Fruit fly (Drosophila melanogaster): ENCODE results near the gene RpL13A.

The RpL13A gene

DNA sequence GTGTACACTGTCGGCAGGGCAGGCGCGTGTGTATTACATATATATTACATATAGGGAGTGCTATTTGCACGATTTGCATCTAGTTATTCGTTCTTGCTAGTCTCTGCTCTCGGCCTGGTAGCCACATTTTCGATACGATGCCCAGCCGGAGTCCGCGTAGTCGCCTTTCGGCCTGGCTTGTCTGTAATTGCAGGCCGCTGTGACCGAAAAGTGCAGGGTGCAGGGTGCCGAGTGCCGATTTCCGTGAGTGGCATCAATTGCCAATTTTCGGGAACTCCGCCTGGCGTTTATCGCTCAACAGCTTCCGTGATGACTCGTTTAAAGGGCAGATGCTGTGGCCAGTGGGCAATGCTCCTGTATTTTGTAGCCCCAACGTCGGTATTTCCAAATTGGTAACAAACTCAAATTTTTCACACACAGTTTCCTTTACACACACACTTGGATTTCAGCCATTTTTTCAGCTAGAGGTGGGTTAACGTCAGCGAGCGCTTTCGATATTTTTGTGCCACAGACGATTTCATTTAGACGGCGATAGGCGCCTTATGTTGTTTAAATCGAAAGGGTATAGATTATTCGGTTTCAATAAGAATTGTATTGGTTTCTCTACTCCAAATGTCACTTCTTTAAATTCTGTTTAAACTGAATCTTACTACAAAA is 36.3 kb upstream of the RpL13A start, which contains the start of gene CG2926 (continued):
- TF ChIP-seq CG15479 (GFP tag; optimal IDR thresholded peaks at IDR 0.05) (no peak), Atf6 (GFP tag; IDR thresholded peaks at IDR 0.05) (peak; percentile 58), CG31388 (GFP tag; optimal IDR thresholded peaks at IDR 0.05) (no peak), Sry-δ (GFP tag; optimal IDR thresholded peaks at IDR 0.05) (peak; percentile 96), gcm2 (GFP tag; optimal IDR thresholded peaks at IDR 0.05) (no peak), Hmr (GFP tag; optimal IDR thresholded peaks at IDR 0.05) (no peak), CG15011 (GFP tag; optimal IDR thresholded peaks at IDR 0.05) (no peak), CG32772 (GFP tag; IDR thresholded peaks at IDR 0.05) (no peak), CG10462 (GFP tag; optimal IDR thresholded peaks at IDR 0.05) (no peak), Oli (tag; optimal IDR thresholded peaks at IDR 0.05) (no peak), CG9932 (GFP tag; IDR thresholded peaks at IDR 0.05) (peak; percentile 79), gfzf (GFP tag; optimal IDR thresholded peaks at IDR 0.05) (peak; percentile 26), CG10543 (GFP tag; optimal IDR thresholded peaks at IDR 0.05) (no peak), CG7357 (GFP tag; IDR thresholded peaks at IDR 0.05) (no peak), lilli (GFP tag; optimal IDR thresholded peaks at IDR 0.05) (peak; percentile 69), CG34422 (GFP tag; IDR thresholded peaks at IDR 0.05) (peak; percentile 82; the same call in 2 of the 3 replicates), CG18764 (GFP tag; optimal IDR thresholded peaks at IDR 0.05) (no peak), Hr78 (GFP tag; optimal IDR thresholded peaks at IDR 0.05) (no peak), CG10366 (GFP tag; IDR thresholded peaks at IDR 0.05) (no peak), Dip2 (GFP tag; IDR thresholded peaks at IDR 0.05) (no peak), MBD-R2 (GFP tag; IDR thresholded peaks at IDR 0.05) (peak; percentile 87), Max (GFP tag; optimal IDR thresholded peaks at IDR 0.05) (no peak), pfk (GFP tag; optimal IDR thresholded peaks at IDR 0.05) (no peak), D19A (tag; optimal IDR thresholded peaks at IDR 0.05) (peak; percentile 100), CG3995 (GFP tag; optimal IDR thresholded peaks at IDR 0.05) (peak; percentile 65), jumu (GFP tag; optimal IDR thresholded peaks at IDR 0.05) (no peak), dmrt99B (tag; optimal IDR thresholded peaks at IDR 0.05) (no peak), CG7745 (tag; optimal IDR thresholded peaks at IDR 0.05) (no peak), hkb (optimal IDR thresholded peaks at IDR 0.05) (no peak), hkb (GFP tag; IDR thresholded peaks at IDR 0.05) (no peak), dati (GFP tag; IDR thresholded peaks at IDR 0.05) (no peak), CG12744 (GFP tag; optimal IDR thresholded peaks at IDR 0.05) (no peak), crp (GFP tag; optimal IDR thresholded peaks at IDR 0.05) (peak in 1 of 2 experiments; percentile 33), nerfin-2 (GFP tag; IDR thresholded peaks at IDR 0.05; ENCODE audit: partially characterized antibody) (peak; percentile 59), stc (GFP tag; IDR thresholded peaks at IDR 0.05) (0 out of 2 replicates have a peak, but pooled peaks have one; percentile 9), C15 (GFP tag; IDR thresholded peaks at IDR 0.05) (no peak), CG6689 (GFP tag; IDR thresholded peaks at IDR 0.05) (no peak), CG12769 (tag; optimal IDR thresholded peaks at IDR 0.05) (no peak), Kr (GFP tag; optimal IDR thresholded peaks at IDR 0.05) (no peak), Antp (GFP tag; optimal IDR thresholded peaks at IDR 0.05) (peak; percentile 16), nom (GFP tag; optimal IDR thresholded peaks at IDR 0.05) (no peak), CG4424 (GFP tag; optimal IDR thresholded peaks at IDR 0.05) (no peak), al (GFP tag; IDR thresholded peaks at IDR 0.05) (peak; percentile 37; the same call in 1 of the 2 replicates), kni (GFP tag; optimal IDR thresholded peaks at IDR 0.05) (no peak), croc (GFP tag; conservative IDR thresholded peaks at IDR 0.05) (no peak), amos (GFP tag; IDR thresholded peaks at IDR 0.05; ENCODE audit: partially characterized antibody) (peak; percentile 93), sim (GFP tag; IDR thresholded peaks at IDR 0.05) (no peak), bbx (GFP tag; IDR thresholded peaks at IDR 0.05; ENCODE audit: partially characterized antibody) (peak; percentile 93), schlank (tag; optimal IDR thresholded peaks at IDR 0.05) (no peak), lmd (GFP tag; IDR thresholded peaks at IDR 0.05) (no peak; the same call in 1 of the 2 replicates)

Measured in whole organism, embryonic.